Worm (Caenorhabditis elegans): ENCODE data around the gene hpo-29.

The hpo-29 gene

DNA sequence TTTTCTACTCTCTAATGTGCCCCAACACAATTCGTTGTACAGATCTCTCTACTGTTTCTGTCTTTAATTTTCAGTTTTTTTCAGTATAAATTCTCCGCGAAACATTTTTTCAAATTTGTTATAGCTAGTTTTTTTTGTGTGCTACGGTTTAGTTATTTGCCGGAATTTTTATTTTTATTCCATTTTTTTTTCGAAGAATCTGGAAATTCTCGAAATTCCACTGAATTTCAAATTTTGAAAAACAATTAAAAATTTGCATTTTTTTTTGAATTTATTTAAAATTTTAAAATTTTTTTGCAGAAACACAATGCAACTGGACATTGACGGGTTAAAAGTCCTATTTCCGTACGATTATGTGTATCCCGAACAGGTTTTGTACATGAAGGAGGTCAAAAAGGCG is 29.1 kb downstream of the hpo-29 start, which contains the start of gene xpd-1:
Gene xpd-1 (plus strand): TSS at position 301 of the 400 bp plus-strand sequence.
- TF ChIP-seq tbx-7 (tag; optimal IDR thresholded peaks at IDR 0.05), result no peak
- no peak for TF ChIP-seq C38D4.7 (GFP tag; optimal IDR thresholded peaks at IDR 0.05)
- no peak for TF ChIP-seq ceh-48 (tag; optimal IDR thresholded peaks at IDR 0.05)
- no peak for TF ChIP-seq odd-2 (tag; optimal IDR thresholded peaks at IDR 0.05)
- no peak for TF ChIP-seq elt-2 (tag; optimal IDR thresholded peaks at IDR 0.05)
- no peak for TF ChIP-seq ets-4 (tag; optimal IDR thresholded peaks at IDR 0.05)

DNA sequence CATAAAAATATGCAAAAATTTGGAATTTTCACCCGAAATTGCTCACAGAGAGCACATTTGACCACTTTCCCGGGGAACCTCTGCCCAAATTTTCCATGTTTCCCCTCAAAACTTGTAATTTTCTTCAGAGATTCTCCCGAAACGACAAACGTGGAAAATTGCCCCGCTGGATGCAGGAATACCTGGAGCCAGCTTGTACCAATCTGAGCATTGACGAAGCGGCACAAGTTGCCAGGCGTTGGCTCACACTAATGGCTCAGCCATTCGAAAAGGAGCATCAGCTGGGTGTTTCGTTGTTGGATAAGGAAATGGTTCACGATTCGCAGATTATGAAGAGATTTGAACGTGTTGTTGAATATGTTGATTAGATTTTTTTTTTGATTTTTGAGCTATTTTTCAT is 46.9 kb downstream of the hpo-29 start:
- TF ChIP-seq ttx-3 (tag; optimal IDR thresholded peaks at IDR 0.05) (no peak), hlh-15 (tag; optimal IDR thresholded peaks at IDR 0.05) (no peak), hlh-6 (tag; optimal IDR thresholded peaks at IDR 0.05) (no peak), nhr-11 (tag; optimal IDR thresholded peaks at IDR 0.05) (no peak), ceh-18 (tag; optimal IDR thresholded peaks at IDR 0.05) (no peak), K02D7.2 (tag; optimal IDR thresholded peaks at IDR 0.05) (no peak), lin-11 (tag; optimal IDR thresholded peaks at IDR 0.05) (no peak), che-1 (tag; optimal IDR thresholded peaks at IDR 0.05) (no peak), ceh-31 (tag; optimal IDR thresholded peaks at IDR 0.05) (no peak), eyg-1 (tag; optimal IDR thresholded peaks at IDR 0.05) (no peak), npax-4 (tag; optimal IDR thresholded peaks at IDR 0.05) (no peak), ceh-24 (tag; optimal IDR thresholded peaks at IDR 0.05) (no peak)

ce11 chrIII:283817-284216 is 48.2 kb downstream of the hpo-29 start, which contains the start of gene taco-1:
TSS of gene taco-1 (plus strand) at chrIII:284117.
- TF ChIP-seq lim-6 (tag; optimal IDR thresholded peaks at IDR 0.05) (no peak), ceh-45 (GFP tag; IDR thresholded peaks at IDR 0.05) (no peak), ceh-18 (tag; optimal IDR thresholded peaks at IDR 0.05) (no peak), pax-1 (tag; optimal IDR thresholded peaks at IDR 0.05) (no peak), rnt-1 (tag; optimal IDR thresholded peaks at IDR 0.05) (no peak), pat-9 (tag; optimal IDR thresholded peaks at IDR 0.05) (no peak), fax-1 (tag; optimal IDR thresholded peaks at IDR 0.05) (no peak), hlh-8 (tag; optimal IDR thresholded peaks at IDR 0.05) (no peak), madf-2 (tag; optimal IDR thresholded peaks at IDR 0.05) (no peak)

ce11 chrIII:292340-292739 is 56.7 kb downstream of the hpo-29 start, which contains the start of gene Y50D7A.1:
TSS of gene Y50D7A.1 (plus strand) at chrIII:292640.
- TF ChIP-seq ama-1 (optimal IDR thresholded peaks at IDR 0.05) (no peak), fax-1 (tag; optimal IDR thresholded peaks at IDR 0.05) (no peak), pag-3 (tag; optimal IDR thresholded peaks at IDR 0.05; ENCODE audit: borderline replicate concordance) (no peak), ttx-3 (tag; optimal IDR thresholded peaks at IDR 0.05) (no peak), ceh-24 (tag; optimal IDR thresholded peaks at IDR 0.05) (no peak), dmd-4 (tag; optimal IDR thresholded peaks at IDR 0.05; ENCODE audit: borderline replicate concordance) (no peak), npax-4 (tag; optimal IDR thresholded peaks at IDR 0.05) (no peak)

ce11 chrIII:294527-294926 is 58.9 kb downstream of the hpo-29 start, which contains the start of gene Y50D7A.13:
TSS of gene Y50D7A.13 (minus strand) at chrIII:294627.
- TF ChIP-seq rnt-1 (tag; optimal IDR thresholded peaks at IDR 0.05) (no peak), ets-4 (tag; optimal IDR thresholded peaks at IDR 0.05) (no peak), sdc-2 (tag; optimal IDR thresholded peaks at IDR 0.05) (no peak), unc-3 (GFP tag; conservative IDR thresholded peaks at IDR 0.05) (no peak), unc-3 (tag; optimal IDR thresholded peaks at IDR 0.05) (no peak), ttx-3 (tag; optimal IDR thresholded peaks at IDR 0.05) (no peak), unc-86 (tag; optimal IDR thresholded peaks at IDR 0.05) (no peak), pha-4 (tag; optimal IDR thresholded peaks at IDR 0.05) (no peak), pha-2 (tag; optimal IDR thresholded peaks at IDR 0.05) (no peak), npax-4 (tag; optimal IDR thresholded peaks at IDR 0.05) (no peak), ceh-14 (tag; optimal IDR thresholded peaks at IDR 0.05) (no peak), madf-2 (tag; optimal IDR thresholded peaks at IDR 0.05) (no peak), ama-1 (optimal IDR thresholded peaks at IDR 0.05) (no peak), Y22D7AL.16 (tag; optimal IDR thresholded peaks at IDR 0.05) (no peak), che-1 (tag; optimal IDR thresholded peaks at IDR 0.05) (no peak)
